Worm (Caenorhabditis elegans): ENCODE data around the gene C25H3.16.

- TF ChIP-seq unc-120 (tag; optimal IDR thresholded peaks at IDR 0.05; ENCODE audit: poor library complexity, severe bottlenecking): no peak
- TF ChIP-seq sptf-1 (tag; optimal IDR thresholded peaks at IDR 0.05): no peak
- no peak for TF ChIP-seq mab-5 (tag; optimal IDR thresholded peaks at IDR 0.05)
- TF ChIP-seq nhr-76 (tag; optimal IDR thresholded peaks at IDR 0.05): no peak
- no peak for TF ChIP-seq tbx-8 (GFP tag; optimal IDR thresholded peaks at IDR 0.05)
- no peak for TF ChIP-seq blmp-1 (tag; optimal IDR thresholded peaks at IDR 0.05)
- TF ChIP-seq lsy-2 (tag; optimal IDR thresholded peaks at IDR 0.05): no peak
Measured at ce11 chrII:5688959-5689358, 22.9 kb downstream of the C25H3.16 start, which contains the start of gene C25H3.11.

Measured in whole organism, mixed stage, embryonic.